Fruit fly (Drosophila melanogaster) whole organism: Measurements from ENCODE around the gene Son.

Source experiments
- CG8478 ChIP-seq: fragments of >200 bp; optimal IDR thresholded peaks from 2 replicates; lab custom pipeline; 2018; ENCODE audit warnings: inconsistent platforms
- Dll ChIP-seq: fragments of >200 bp; optimal IDR thresholded peaks from 2 replicates; lab custom pipeline; 2017
- EcR ChIP-seq, 2 experiments: fragments of >200 bp; optimal IDR thresholded peaks; 2 replicates each; lab custom pipeline; 2017; ENCODE audit warnings: missing biosample characterization in 2 of 2, missing genetic modification characterization in 2 of 2, missing genetic modification reagents in 2 of 2
- pan ChIP-seq: fragments of >200 bp; optimal IDR thresholded peaks from 2 replicates; lab custom pipeline; 2017
- psq ChIP-seq: fragments of >200 bp; optimal IDR thresholded peaks from 2 replicates; lab custom pipeline; 2017
- usp ChIP-seq: fragments of >200 bp; optimal IDR thresholded peaks from 2 replicates; lab custom pipeline; 2017; ENCODE audit warnings: missing biosample characterization, missing genetic modification characterization, mixed read lengths

Son gene

dm6 chr3R:9550265-9551012, 27.4 kb upstream of the Son start:
- TF ChIP-seq EcR (GFP tag; optimal IDR thresholded peaks at IDR 0.05; lab: Kevin White, UChicago): no peak
- TF ChIP-seq pan: no peak
- TF ChIP-seq psq (lab: Kevin White, UChicago): no peak
- no peak for TF ChIP-seq CG8478 (lab: Kevin White, UChicago)
- no peak for TF ChIP-seq Dll (lab: Kevin White, UChicago)
- TF ChIP-seq usp (GFP tag; lab: Kevin White, UChicago): no peak

- TF ChIP-seq psq (lab: Kevin White, UChicago) (no peak), Dll (lab: Kevin White, UChicago) (peak; percentile 93), EcR (GFP tag; optimal IDR thresholded peaks at IDR 0.05; lab: Kevin White, UChicago) (no peak), usp (GFP tag; lab: Kevin White, UChicago) (no peak)
Measured at dm6 chr3R:9551013-9551658, 26.7 kb upstream of the Son start.

- TF ChIP-seq Dll (lab: Kevin White, UChicago) (no peak), psq (lab: Kevin White, UChicago) (no peak), pan (no peak)
Measured at dm6 chr3R:9551659-9552435, 26.0 kb upstream of the Son start, which contains the start of the genes mura and RnpS1. Gene mura, minus strand, starts transcription at chr3R:9551806. Gene RnpS1, plus strand, starts transcription at chr3R:9552034.

dm6 chr3R:9555334-9555974, 22.4 kb upstream of the Son start, which contains the start of the genes CG9386 and BckdhA:
Gene CG9386, minus strand, starts transcription at chr3R:9555408.
Gene BckdhA, plus strand, starts transcription at chr3R:9555785.
- TF ChIP-seq EcR (GFP tag; optimal IDR thresholded peaks at IDR 0.05; lab: Kevin White, UChicago) (no peak), usp (GFP tag; lab: Kevin White, UChicago) (no peak), psq (lab: Kevin White, UChicago) (no peak), CG8478 (lab: Kevin White, UChicago) (no peak), Dll (lab: Kevin White, UChicago) (no peak), pan (no peak)

- TF ChIP-seq EcR (GFP tag; optimal IDR thresholded peaks at IDR 0.05; lab: Kevin White, UChicago): no peak
- no peak for TF ChIP-seq pan
- TF ChIP-seq usp (GFP tag; lab: Kevin White, UChicago): no peak
- no peak for TF ChIP-seq CG8478 (lab: Kevin White, UChicago)
Measured at dm6 chr3R:9559413-9560014, 18.3 kb upstream of the Son start, which contains the start of the genes AP-1mu and MBD-like. Gene AP-1mu, minus strand, starts transcription at chr3R:9559525. Gene MBD-like, plus strand, starts transcription at chr3R:9559760.

dm6 chr3R:9561121-9561520, 16.7 kb upstream of the Son start:
- TF ChIP-seq Dll (lab: Kevin White, UChicago) (no peak), pan (no peak), usp (GFP tag; lab: Kevin White, UChicago) (no peak)

dm6 chr3R:9563240-9563992, 14.4 kb upstream of the Son start, which contains the start of the genes CG9393 and Vps45:
Gene CG9393, minus strand, starts transcription at chr3R:9563673.
Gene Vps45, plus strand, starts transcription at chr3R:9563924.
- no peak for TF ChIP-seq psq (lab: Kevin White, UChicago)
- TF ChIP-seq Dll (lab: Kevin White, UChicago): no peak
- TF ChIP-seq usp (GFP tag; lab: Kevin White, UChicago): no peak
- TF ChIP-seq CG8478 (lab: Kevin White, UChicago): no peak
- no peak for TF ChIP-seq pan
- no peak for TF ChIP-seq EcR (GFP tag; optimal IDR thresholded peaks at IDR 0.05; lab: Kevin White, UChicago)

dm6 chr3R:9565895-9566294, 11.9 kb upstream of the Son start, which contains the start of gene CG16789:
Gene CG16789, plus strand, starts transcription at chr3R:9566195.
- TF ChIP-seq CG8478 (lab: Kevin White, UChicago) (no peak), psq (lab: Kevin White, UChicago) (no peak), pan (no peak), usp (GFP tag; lab: Kevin White, UChicago) (no peak), EcR (GFP tag; optimal IDR thresholded peaks at IDR 0.05; lab: Kevin White, UChicago) (no peak), Dll (lab: Kevin White, UChicago) (no peak)

dm6 chr3R:9570114-9570513, 7.7 kb upstream of the Son start, which contains the start of gene CG16790:
Gene CG16790, minus strand, starts transcription at chr3R:9570214.
- no peak for TF ChIP-seq usp (GFP tag; lab: Kevin White, UChicago)
- TF ChIP-seq EcR (GFP tag; optimal IDR thresholded peaks at IDR 0.05; lab: Kevin White, UChicago): no peak
- no peak for TF ChIP-seq CG8478 (lab: Kevin White, UChicago)
- TF ChIP-seq pan: no peak
- no peak for TF ChIP-seq psq (lab: Kevin White, UChicago)
- TF ChIP-seq Dll (lab: Kevin White, UChicago): no peak

dm6 chr3R:9570657-9571056, 7.2 kb upstream of the Son start:
- TF ChIP-seq psq (lab: Kevin White, UChicago): no peak
